Fruit fly (Drosophila melanogaster): Measurements from ENCODE around the gene Dic61B.

dm6 chr3L:171729-172128 lies 19.3 kb upstream of the Dic61B start:
- TF ChIP-seq Hr96 (GFP tag; optimal IDR thresholded peaks at IDR 0.05) = no peak
- no peak for TF ChIP-seq kay (GFP tag; ENCODE audit: borderline replicate concordance)
- no peak for TF ChIP-seq CG33017 (tag; optimal IDR thresholded peaks at IDR 0.05)
- no peak for TF ChIP-seq toe (GFP tag; optimal IDR thresholded peaks at IDR 0.05)
- TF ChIP-seq pad (GFP tag; optimal IDR thresholded peaks at IDR 0.05) = no peak
- no peak for TF ChIP-seq CG11617 (GFP tag; optimal IDR thresholded peaks at IDR 0.05)
- TF ChIP-seq CG5204 (GFP tag; optimal IDR thresholded peaks at IDR 0.05) = no peak
- TF ChIP-seq CG7101 (tag; optimal IDR thresholded peaks at IDR 0.05) = no peak
- TF ChIP-seq tj (GFP tag; optimal IDR thresholded peaks at IDR 0.05) = no peak
- no peak for TF ChIP-seq Mnt (GFP tag; optimal IDR thresholded peaks at IDR 0.05)

Measured in whole organism, adult.